Worm (Caenorhabditis elegans) whole organism, midembryonic: ENCODE results near the gene osm-8.

Experiments used
- cog-1 ChIP-seq: sonication (generic microtip); optimal IDR thresholded peaks from 2 replicates; lab custom pipeline; 2016; ENCODE audit warnings: missing genetic modification characterization, missing compliant biosample characterization
- flt-1 ChIP-seq: fragments of 200-800 bp; sonication (Bioruptor generic); IDR thresholded peaks from 2 replicates; pipeline ENCODE4 v1.3.6; 2022; ENCODE audit warnings: missing genetic modification characterization, missing compliant biosample characterization
- klf-2 ChIP-seq: fragments of 200-800 bp; sonication (Bioruptor generic); conservative IDR thresholded peaks from 2 replicates; pipeline ENCODE4 v1.3.6; 2022; ENCODE audit warnings: missing genetic modification reagents, missing genetic modification characterization, missing compliant biosample characterization
- med-1 ChIP-seq: sonication (generic microtip); optimal IDR thresholded peaks from 2 replicates; lab custom pipeline; 2017; ENCODE audit warnings: missing genetic modification characterization, mild to moderate bottlenecking, missing compliant biosample characterization, antibody characterized with exemption, missing genetic modification reagents; ENCODE audit not compliant: insufficient read depth
- ref-1 ChIP-seq: fragments of 200-800 bp; sonication (Bioruptor generic); conservative IDR thresholded peaks from 2 replicates; pipeline ENCODE4 v1.3.6; 2022; ENCODE audit warnings: missing genetic modification reagents, missing genetic modification characterization, missing compliant biosample characterization
- tab-1 ChIP-seq: fragments of 200-800 bp; sonication (Bioruptor generic); IDR thresholded peaks from 2 replicates; pipeline ENCODE4 v1.3.6; 2022; ENCODE audit warnings: missing genetic modification characterization, missing compliant biosample characterization
- ztf-23 ChIP-seq: fragments of 200-800 bp; sonication (Bioruptor generic); IDR thresholded peaks from 2 replicates; pipeline ENCODE4 v1.3.6; 2022; ENCODE audit warnings: missing genetic modification reagents, missing genetic modification characterization, missing compliant biosample characterization
- ztf-29 ChIP-seq: fragments of 200-800 bp; sonication (Bioruptor generic); IDR thresholded peaks from 2 replicates; pipeline ENCODE4 v1.3.6; 2022; ENCODE audit warnings: missing genetic modification reagents, missing genetic modification characterization, missing compliant biosample characterization

- TF ChIP-seq med-1 (GFP tag; lab: Kevin White, UChicago) (no peak), flt-1 (GFP tag; lab: Robert Waterston, UW) (no peak), cog-1 (no peak), ztf-29 (GFP tag; lab: Robert Waterston, UW) (no peak), ref-1 (GFP tag; lab: Robert Waterston, UW) (no peak), klf-2 (no peak), ztf-23 (GFP tag; lab: Robert Waterston, UW) (no peak), tab-1 (GFP tag; lab: Robert Waterston, UW) (no peak)
These were observed 30.1 kb upstream of the osm-8 start for ce11 chrII:7635296-7635695.
